Fruit fly (Drosophila melanogaster) whole organism, pupa: ENCODE data around the gene CG13312.

Experiments
- CG10348 ChIP-seq: fragments of 200-800 bp; sonication (Bioruptor generic); IDR thresholded peaks from 2 replicates; pipeline ENCODE4 v1.3.6; 2022; ENCODE audit warnings: missing biosample characterization, missing genetic modification characterization
- CG14655 ChIP-seq: fragments of 200-800 bp; sonication (Bioruptor generic); optimal IDR thresholded peaks from 3 replicates; lab custom pipeline; 2017; ENCODE audit warnings: mild to moderate bottlenecking, missing biosample characterization, missing genetic modification reagents, missing genetic modification characterization
- CG17806 ChIP-seq: fragments of 200-800 bp; sonication (Bioruptor generic); optimal IDR thresholded peaks from 2 replicates; lab custom pipeline; 2018; ENCODE audit warnings: missing biosample characterization, mild to moderate bottlenecking, missing genetic modification characterization, moderate library complexity
- CG34367 ChIP-seq: fragments of 200-800 bp; sonication (Bioruptor generic); optimal IDR thresholded peaks from 2 replicates; lab custom pipeline; 2018; ENCODE audit warnings: missing biosample characterization, mild to moderate bottlenecking, missing genetic modification characterization
- EcR ChIP-seq: fragments of 200-800 bp; sonication (Bioruptor generic); optimal IDR thresholded peaks from 3 replicates; lab custom pipeline; 2019; ENCODE audit warnings: missing biosample characterization, missing genetic modification characterization, mild to moderate bottlenecking, moderate library complexity, missing genetic modification reagents
- Snoo ChIP-seq: fragments of 200-800 bp; sonication (Bioruptor generic); optimal IDR thresholded peaks from 3 replicates; lab custom pipeline; 2017; ENCODE audit warnings: missing biosample characterization, mild to moderate bottlenecking, missing genetic modification characterization, inconsistent platforms

dm6 chr3L:8834886-8835285 is 27.9 kb upstream of the CG13312 start:
- TF ChIP-seq Snoo (tag; lab: Kevin White, UChicago): no peak
- no peak for TF ChIP-seq CG17806
- no peak for TF ChIP-seq EcR (GFP tag; lab: Kevin White, UChicago)
- no peak for TF ChIP-seq CG34367 (tag; lab: Kevin White, UChicago)
- TF ChIP-seq CG14655 (GFP tag; lab: Kevin White, UChicago): no peak
- TF ChIP-seq CG10348: no peak
